Worm (Caenorhabditis elegans) whole organism, L1 larva: ENCODE results near the gene acs-6.

Source experiments
- alr-1 ChIP-seq: fragments of 200-800 bp; sonication (Bioruptor generic); optimal IDR thresholded peaks from 2 replicates; lab custom pipeline; 2018; ENCODE audit warnings: borderline replicate concordance, mild to moderate bottlenecking, missing genetic modification characterization, missing compliant biosample characterization
- ceh-63 ChIP-seq: fragments of 200-800 bp; sonication (Bioruptor generic); optimal IDR thresholded peaks from 2 replicates; lab custom pipeline; 2018; ENCODE audit warnings: mild to moderate bottlenecking, missing genetic modification characterization, missing compliant biosample characterization
- ces-1 ChIP-seq: fragments of 150-350 bp; optimal IDR thresholded peaks from 2 replicates; lab custom pipeline; 2014; ENCODE audit warnings: missing biosample characterization, missing genetic modification reagents, missing genetic modification characterization
- pag-3 ChIP-seq: sonication (generic microtip); optimal IDR thresholded peaks from 2 replicates; lab custom pipeline; 2017; ENCODE audit warnings: missing genetic modification characterization, mild to moderate bottlenecking, missing compliant biosample characterization, antibody characterized with exemption, borderline replicate concordance; ENCODE audit not compliant: insufficient read depth
- unc-130 ChIP-seq: fragments of 150-350 bp; optimal IDR thresholded peaks from 2 replicates; lab custom pipeline; 2017; ENCODE audit warnings: missing biosample characterization, missing genetic modification characterization, inconsistent platforms
- ztf-4 ChIP-seq: fragments of 150-350 bp; optimal IDR thresholded peaks from 2 replicates; lab custom pipeline; 2014; ENCODE audit warnings: missing biosample characterization, missing genetic modification characterization

ce11 chrII:7093339-7093821, 31.6 kb downstream of the acs-6 start, which contains the start of gene T02G5.3:
- TF ChIP-seq unc-130 (tag; lab: Kevin White, UChicago) (no peak), ztf-4 (no peak), alr-1 (tag; lab: Kevin White, UChicago) (no peak), ceh-63 (GFP tag; lab: Kevin White, UChicago) (no peak), pag-3 (tag; lab: Kevin White, UChicago) (no peak), ces-1 (GFP tag; lab: Kevin White, UChicago) (no peak)
